Fruit fly (Drosophila melanogaster): Measurements from ENCODE around the gene mRpS21.

mRpS21 gene

DNA sequence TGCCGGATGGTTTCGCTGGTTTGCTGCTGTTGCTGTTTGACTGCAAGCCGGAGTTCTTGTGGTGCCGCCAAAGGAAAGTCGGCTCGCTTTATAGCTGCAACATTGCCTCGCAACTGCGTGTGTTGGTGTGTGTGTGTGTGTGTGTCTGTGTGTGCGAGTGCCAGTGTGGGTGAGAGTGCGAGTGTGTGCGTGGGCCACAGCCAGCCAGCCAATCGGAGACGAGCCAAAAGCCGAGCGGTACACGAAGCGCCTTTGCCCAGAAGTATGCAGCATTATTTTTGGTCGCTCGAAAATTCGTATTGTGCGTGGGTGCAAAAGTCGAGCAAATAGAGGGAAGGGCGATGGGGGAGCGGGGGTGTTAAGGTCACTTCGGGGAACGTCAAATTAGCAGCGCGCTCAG is 13.5 kb upstream of the mRpS21 start, which contains the start of gene CCHa2 (continued):
- TF ChIP-seq hkb (optimal IDR thresholded peaks at IDR 0.05) (no peak), hkb (GFP tag; IDR thresholded peaks at IDR 0.05) (no peak), jing (GFP tag; optimal IDR thresholded peaks at IDR 0.05) (no peak), CG10147 (GFP tag; optimal IDR thresholded peaks at IDR 0.05) (no peak), esg (GFP tag; conservative IDR thresholded peaks at IDR 0.05) (no peak), Dfd (GFP tag; optimal IDR thresholded peaks at IDR 0.05) (peak in 1 of 2 experiments; percentile 14), CG2889 (GFP tag; IDR thresholded peaks at IDR 0.05) (no peak), twi (tag; optimal IDR thresholded peaks at IDR 0.05) (no peak), CG4424 (GFP tag; optimal IDR thresholded peaks at IDR 0.05) (no peak), sob (GFP tag; IDR thresholded peaks at IDR 0.05) (no peak), CG4854 (GFP tag; optimal IDR thresholded peaks at IDR 0.05) (no peak), NC2β (GFP tag; optimal IDR thresholded peaks at IDR 0.05) (no peak), CG6765 (GFP tag; optimal IDR thresholded peaks at IDR 0.05) (no peak), MTF-1 (GFP tag; optimal IDR thresholded peaks at IDR 0.05; ENCODE audit: borderline replicate concordance) (no peak), Rfx (GFP tag; IDR thresholded peaks at IDR 0.05) (no peak), Nf-YA (GFP tag; IDR thresholded peaks at IDR 0.05) (no peak), psq (GFP tag; optimal IDR thresholded peaks at IDR 0.05) (no peak), Kr (GFP tag; optimal IDR thresholded peaks at IDR 0.05) (no peak), CG8388 (GFP tag; optimal IDR thresholded peaks at IDR 0.05) (no peak), CG11398 (GFP tag; optimal IDR thresholded peaks at IDR 0.05) (no peak), trem (tag; optimal IDR thresholded peaks at IDR 0.05) (no peak), danr (GFP tag; IDR thresholded peaks at IDR 0.05) (no peak), prd (optimal IDR thresholded peaks at IDR 0.05) (no peak), prd (GFP tag; IDR thresholded peaks at IDR 0.05) (0 out of 3 replicates have a peak, but pooled peaks have one; percentile 14), tna (GFP tag; IDR thresholded peaks at IDR 0.05; ENCODE audit: partially characterized antibody) (no peak), mirr (GFP tag; optimal IDR thresholded peaks at IDR 0.05) (no peak), dmrt99B (tag; optimal IDR thresholded peaks at IDR 0.05) (no peak), CG8478 (optimal IDR thresholded peaks at IDR 0.05) (peak; percentile 36), jumu (GFP tag; optimal IDR thresholded peaks at IDR 0.05) (no peak), Nf-YB (GFP tag; optimal IDR thresholded peaks at IDR 0.05) (peak; percentile 81), CG6689 (GFP tag; IDR thresholded peaks at IDR 0.05) (0 out of 2 replicates have a peak, but pooled peaks have one; percentile 7), CG16815 (GFP tag; optimal IDR thresholded peaks at IDR 0.05) (no peak), CG10565 (GFP tag; optimal IDR thresholded peaks at IDR 0.05) (no peak), seq (GFP tag; IDR thresholded peaks at IDR 0.05) (no peak), PHDP (tag; optimal IDR thresholded peaks at IDR 0.05) (no peak), hbn (GFP tag; IDR thresholded peaks at IDR 0.05; ENCODE audit: partially characterized antibody) (no peak), row (GFP tag; IDR thresholded peaks at IDR 0.05) (no peak), kay (GFP tag; optimal IDR thresholded peaks at IDR 0.05) (no peak), sisA (GFP tag; IDR thresholded peaks at IDR 0.05) (no peak), CG15479 (GFP tag; optimal IDR thresholded peaks at IDR 0.05) (no peak), tll (GFP tag; optimal IDR thresholded peaks at IDR 0.05) (no peak), Abd-B (GFP tag; optimal IDR thresholded peaks at IDR 0.05) (no peak), CG3407 (GFP tag; optimal IDR thresholded peaks at IDR 0.05) (no peak), CG9215 (GFP tag; IDR thresholded peaks at IDR 0.05) (no peak), schlank (tag; optimal IDR thresholded peaks at IDR 0.05) (no peak), CG1647 (GFP tag; optimal IDR thresholded peaks at IDR 0.05) (no peak), CG17328 (GFP tag; IDR thresholded peaks at IDR 0.05) (no peak), cg (GFP tag; optimal IDR thresholded peaks at IDR 0.05) (peak; percentile 27), fd96Cb (tag; optimal IDR thresholded peaks at IDR 0.05) (no peak), CG10209 (GFP tag; optimal IDR thresholded peaks at IDR 0.05) (no peak), CG7357 (GFP tag; IDR thresholded peaks at IDR 0.05) (no peak), CG9797 (GFP tag; optimal IDR thresholded peaks at IDR 0.05) (no peak), cas (GFP tag; IDR thresholded peaks at IDR 0.05) (no peak)
